Worm (Caenorhabditis elegans): ENCODE measurements around the gene gst-22.

DNA sequence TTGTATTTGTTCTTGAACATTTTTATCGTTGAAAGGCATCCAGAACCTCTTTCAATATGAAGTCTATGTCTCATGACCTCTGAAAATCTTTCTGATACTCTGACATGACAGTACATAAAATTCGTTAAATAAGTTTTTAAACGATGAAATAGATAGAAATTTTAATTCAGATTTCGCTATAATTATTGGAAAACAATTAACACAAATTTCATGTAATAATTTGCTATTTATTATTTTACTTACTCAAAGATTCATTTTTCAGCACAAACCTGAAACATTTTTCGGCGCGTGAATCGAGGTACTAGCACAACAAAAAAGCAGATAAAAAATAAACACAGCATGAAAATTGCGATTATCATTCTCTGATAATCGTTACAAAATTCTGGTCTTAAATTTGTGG, 34.4 kb upstream of the gst-22 start, which contains the start of gene T13F3.4:
- TF ChIP-seq dpff-1 (tag; optimal IDR thresholded peaks at IDR 0.05): no peak
- TF ChIP-seq fkh-3 (tag; optimal IDR thresholded peaks at IDR 0.05): no peak
- no peak for TF ChIP-seq snpc-4 (GFP tag; optimal IDR thresholded peaks at IDR 0.05)
- no peak for TF ChIP-seq snpc-4 (tag; optimal IDR thresholded peaks at IDR 0.05)
- TF ChIP-seq egl-18 (GFP tag; IDR thresholded peaks at IDR 0.05): no peak
- TF ChIP-seq aptf-2 (GFP tag; conservative IDR thresholded peaks at IDR 0.05): no peak
- TF ChIP-seq zfh-2 (GFP tag; conservative IDR thresholded peaks at IDR 0.05): no peak
- no peak for TF ChIP-seq ZK185.1 (tag; optimal IDR thresholded peaks at IDR 0.05; ENCODE audit: poor library complexity, severe bottlenecking)
- TF ChIP-seq ztf-26 (tag; optimal IDR thresholded peaks at IDR 0.05): no peak
- TF ChIP-seq T26A5.8 (tag; optimal IDR thresholded peaks at IDR 0.05): no peak

Data from whole organism, young adult.